Fruit fly (Drosophila melanogaster): ENCODE data around the gene sav.

- TF ChIP-seq CG8478 (optimal IDR thresholded peaks at IDR 0.05) (no peak), CTCF (optimal IDR thresholded peaks at IDR 0.05) (no peak)
These were observed 19.2 kb downstream of the sav start, which contains the start of gene CG13838 for dm6 chr3R:23041941-23042340.
